Fruit fly (Drosophila melanogaster): ENCODE measurements around the gene SKIP.

The SKIP gene

dm6 chr3R:22135503-22135902, 1.9 kb downstream of the SKIP start:
- TF ChIP-seq CG9705 (GFP tag; optimal IDR thresholded peaks at IDR 0.05) (no peak), Hnf4 (GFP tag; optimal IDR thresholded peaks at IDR 0.05) (no peak), sv (GFP tag; optimal IDR thresholded peaks at IDR 0.05) (no peak)

- TF ChIP-seq foxo (GFP tag; optimal IDR thresholded peaks at IDR 0.05) (peak in 1 of 2 experiments; percentile 10), dl (GFP tag; optimal IDR thresholded peaks at IDR 0.05; ENCODE audit: insufficient read depth in 1 of 2, partially characterized antibody in 2 of 2) (no peak), Abd-B (GFP tag; optimal IDR thresholded peaks at IDR 0.05) (no peak), Jra (GFP tag; optimal IDR thresholded peaks at IDR 0.05) (no peak), pan (optimal IDR thresholded peaks at IDR 0.05) (no peak), h (GFP tag; optimal IDR thresholded peaks at IDR 0.05) (peak; percentile 6), OdsH (GFP tag; optimal IDR thresholded peaks at IDR 0.05) (no peak), jim (GFP tag; optimal IDR thresholded peaks at IDR 0.05) (no peak), CrebA (GFP tag; optimal IDR thresholded peaks at IDR 0.05; ENCODE audit: borderline replicate concordance) (no peak)
Observed at dm6 chr3R:22136967-22137516, 3.4 kb downstream of the SKIP start.

- TF ChIP-seq ey (GFP tag; optimal IDR thresholded peaks at IDR 0.05) = peak; percentile 72
- peak; percentile 19 for TF ChIP-seq CG32264 (GFP tag; optimal IDR thresholded peaks at IDR 0.05)
- peak; percentile 51 for TF ChIP-seq OdsH (GFP tag; optimal IDR thresholded peaks at IDR 0.05)
- peak; percentile 62 for TF ChIP-seq HLH106 (tag; optimal IDR thresholded peaks at IDR 0.05)
- TF ChIP-seq woc (GFP tag; optimal IDR thresholded peaks at IDR 0.05) = peak; percentile 46
- TF ChIP-seq Hnf4 (GFP tag; optimal IDR thresholded peaks at IDR 0.05) = peak; percentile 62
- TF ChIP-seq Sp1 (GFP tag; optimal IDR thresholded peaks at IDR 0.05) = peak; percentile 50
- no peak for TF ChIP-seq lola (GFP tag; optimal IDR thresholded peaks at IDR 0.05)
- peak; percentile 19 for TF ChIP-seq CrebA (GFP tag; optimal IDR thresholded peaks at IDR 0.05; ENCODE audit: borderline replicate concordance)
- TF ChIP-seq Hr83 (GFP tag; optimal IDR thresholded peaks at IDR 0.05; ENCODE audit: poor library complexity, severe bottlenecking) = no peak
- no peak for TF ChIP-seq usp (GFP tag; optimal IDR thresholded peaks at IDR 0.05)
- TF ChIP-seq sage (GFP tag; optimal IDR thresholded peaks at IDR 0.05) = peak; percentile 51
- peak; percentile 63 for TF ChIP-seq fru (GFP tag; optimal IDR thresholded peaks at IDR 0.05)
- TF ChIP-seq foxo (GFP tag; optimal IDR thresholded peaks at IDR 0.05) = peak in 1 of 2 experiments; percentile 75
- peak; percentile 70 for TF ChIP-seq rgr (GFP tag; optimal IDR thresholded peaks at IDR 0.05)
- TF ChIP-seq br (GFP tag; optimal IDR thresholded peaks at IDR 0.05) = peak; percentile 64
- TF ChIP-seq dmrt93B (GFP tag; optimal IDR thresholded peaks at IDR 0.05) = peak; percentile 41
- peak; percentile 66 for TF ChIP-seq h (GFP tag; optimal IDR thresholded peaks at IDR 0.05)
- no peak for TF ChIP-seq Abd-B (GFP tag; optimal IDR thresholded peaks at IDR 0.05)
- no peak for TF ChIP-seq Dfd (GFP tag; optimal IDR thresholded peaks at IDR 0.05)
- TF ChIP-seq Rel (GFP tag; optimal IDR thresholded peaks at IDR 0.05) = peak; percentile 30
- TF ChIP-seq Rel (tag; optimal IDR thresholded peaks at IDR 0.05) = no peak
- peak; percentile 46 for TF ChIP-seq psq (GFP tag; optimal IDR thresholded peaks at IDR 0.05)
- TF ChIP-seq Jra (GFP tag; optimal IDR thresholded peaks at IDR 0.05) = peak; percentile 3
- no peak for TF ChIP-seq Dif (GFP tag; optimal IDR thresholded peaks at IDR 0.05; ENCODE audit: partially characterized antibody)
- no peak for TF ChIP-seq dl (GFP tag; optimal IDR thresholded peaks at IDR 0.05; ENCODE audit: insufficient read depth in 1 of 2, partially characterized antibody in 2 of 2)
- TF ChIP-seq Hr78 (GFP tag; optimal IDR thresholded peaks at IDR 0.05) = no peak
- TF ChIP-seq sv (GFP tag; optimal IDR thresholded peaks at IDR 0.05) = peak; percentile 20
- no peak for TF ChIP-seq GATAd (GFP tag; optimal IDR thresholded peaks at IDR 0.05)
Observed at dm6 chr3R:22139113-22139512, 5.5 kb downstream of the SKIP start.

- TF ChIP-seq Sp1 (GFP tag; optimal IDR thresholded peaks at IDR 0.05) (peak; percentile 42), psq (GFP tag; optimal IDR thresholded peaks at IDR 0.05) (peak; percentile 41), sv (GFP tag; optimal IDR thresholded peaks at IDR 0.05) (no peak), CG32264 (GFP tag; optimal IDR thresholded peaks at IDR 0.05) (no peak), sage (GFP tag; optimal IDR thresholded peaks at IDR 0.05) (no peak)
Observed at dm6 chr3R:22139916-22140455, 6.4 kb downstream of the SKIP start.
